Worm (Caenorhabditis elegans): Measurements from ENCODE around the gene dsl-4.

dsl-4 gene

ce11 chrX:14063830-14064229 lies 26.4 kb upstream of the dsl-4 start (continued):
- peak; percentile 54 to 64 for TF ChIP-seq efl-1 (optimal IDR thresholded peaks at IDR 0.05)
- TF ChIP-seq efl-1 (GFP tag; optimal IDR thresholded peaks at IDR 0.05 in 1 of 2) = peak; percentile 7 to 94
- TF ChIP-seq ceh-90 (tag; optimal IDR thresholded peaks at IDR 0.05) = no peak
- peak; percentile 64 to 83 for TF ChIP-seq lin-35 (GFP tag; optimal IDR thresholded peaks at IDR 0.05)
- peak in 2 of 6 experiments; percentile 36 to 60 for TF ChIP-seq elt-3 (tag; optimal IDR thresholded peaks at IDR 0.05)
- TF ChIP-seq nhr-28 (tag; optimal IDR thresholded peaks at IDR 0.05) = no peak
- TF ChIP-seq aly-2 (tag; optimal IDR thresholded peaks at IDR 0.05) = peak; percentile 82
- TF ChIP-seq lin-39 (tag; optimal IDR thresholded peaks at IDR 0.05) = peak; percentile 50
- peak; percentile 75 for TF ChIP-seq sup-37 (GFP tag; optimal IDR thresholded peaks at IDR 0.05)
- TF ChIP-seq ceh-82 (tag; optimal IDR thresholded peaks at IDR 0.05) = peak; percentile 62 to 83 (median 81)
- TF ChIP-seq mab-9 (GFP tag; IDR thresholded peaks at IDR 0.05) = 0 out of 2 replicates have a peak, but pooled peaks have one; percentile 44
- peak; percentile 83 for TF ChIP-seq ceh-8 (GFP tag; optimal IDR thresholded peaks at IDR 0.05)
- TF ChIP-seq lir-3 (tag; optimal IDR thresholded peaks at IDR 0.05; ENCODE audit: poor library complexity) = peak; percentile 83
- TF ChIP-seq nhr-20 (tag; optimal IDR thresholded peaks at IDR 0.05) = peak; percentile 90
- TF ChIP-seq lin-14 (GFP tag; optimal IDR thresholded peaks at IDR 0.05) = peak; percentile 91
- TF ChIP-seq lsy-2 (tag; optimal IDR thresholded peaks at IDR 0.05) = peak; percentile 82 to 85
- peak; percentile 44 for TF ChIP-seq nhr-11 (tag; optimal IDR thresholded peaks at IDR 0.05)
- peak; percentile 39 for TF ChIP-seq blmp-1 (tag; optimal IDR thresholded peaks at IDR 0.05)
- TF ChIP-seq grh-1 (GFP tag; IDR thresholded peaks at IDR 0.05) = peak; percentile 42; the same call in 1 of the 2 replicates
- TF ChIP-seq nhr-84 (tag; optimal IDR thresholded peaks at IDR 0.05) = no peak
- TF ChIP-seq egl-13 (tag; optimal IDR thresholded peaks at IDR 0.05) = peak; percentile 81
- TF ChIP-seq efl-3 (GFP tag; optimal IDR thresholded peaks at IDR 0.05) = peak; percentile 5
- TF ChIP-seq fkh-8 (tag; optimal IDR thresholded peaks at IDR 0.05) = peak; percentile 82
- no peak for TF ChIP-seq alr-1 (tag; optimal IDR thresholded peaks at IDR 0.05; ENCODE audit: borderline replicate concordance)
- TF ChIP-seq dsc-1 (tag; optimal IDR thresholded peaks at IDR 0.05) = peak; percentile 94
- peak; percentile 4 for TF ChIP-seq F16B12.6 (tag; optimal IDR thresholded peaks at IDR 0.05)
- peak; percentile 87 for TF ChIP-seq nhr-90 (tag; optimal IDR thresholded peaks at IDR 0.05; ENCODE audit: poor library complexity)
- peak; percentile 74 for TF ChIP-seq fkh-10 (GFP tag; optimal IDR thresholded peaks at IDR 0.05)
- peak; percentile 91 for TF ChIP-seq swsn-7 (tag; optimal IDR thresholded peaks at IDR 0.05)
- peak; percentile 89 for TF ChIP-seq tbx-2 (tag; optimal IDR thresholded peaks at IDR 0.05)
- TF ChIP-seq Y116A8C.19 (tag; optimal IDR thresholded peaks at IDR 0.05; ENCODE audit: borderline replicate concordance) = no peak
- peak; percentile 82 for TF ChIP-seq irx-1 (tag; optimal IDR thresholded peaks at IDR 0.05)
- no peak for TF ChIP-seq lin-15B (tag; optimal IDR thresholded peaks at IDR 0.05)
- peak; percentile 90 for TF ChIP-seq mep-1 (tag; optimal IDR thresholded peaks at IDR 0.05)
- peak in 1 of 2 experiments; percentile 90 for TF ChIP-seq mdl-1 (tag; optimal IDR thresholded peaks at IDR 0.05)

- TF ChIP-seq pqm-1 (tag; optimal IDR thresholded peaks at IDR 0.05) = no peak
- TF ChIP-seq hlh-4 (tag; optimal IDR thresholded peaks at IDR 0.05) = no peak
- TF ChIP-seq C04F5.9 (tag; optimal IDR thresholded peaks at IDR 0.05) = no peak
- no peak for TF ChIP-seq mab-9 (GFP tag; IDR thresholded peaks at IDR 0.05)
Observed at ce11 chrX:14067641-14068040, 22.5 kb upstream of the dsl-4 start, which contains the start of gene lgc-21. TSS of gene lgc-21 (minus strand) at chrX:14067984.

- TF ChIP-seq blmp-1 (tag; optimal IDR thresholded peaks at IDR 0.05) = peak; percentile 98
- TF ChIP-seq dpl-1 (GFP tag; optimal IDR thresholded peaks at IDR 0.05) = no peak
Observed at ce11 chrX:14069528-14069927, 20.7 kb upstream of the dsl-4 start.
